Worm (Caenorhabditis elegans): Measurements from ENCODE around the gene srt-70.
A peak's percentile ranks its signal among the peaks of the same experiment; 100 is the strongest.

DNA sequence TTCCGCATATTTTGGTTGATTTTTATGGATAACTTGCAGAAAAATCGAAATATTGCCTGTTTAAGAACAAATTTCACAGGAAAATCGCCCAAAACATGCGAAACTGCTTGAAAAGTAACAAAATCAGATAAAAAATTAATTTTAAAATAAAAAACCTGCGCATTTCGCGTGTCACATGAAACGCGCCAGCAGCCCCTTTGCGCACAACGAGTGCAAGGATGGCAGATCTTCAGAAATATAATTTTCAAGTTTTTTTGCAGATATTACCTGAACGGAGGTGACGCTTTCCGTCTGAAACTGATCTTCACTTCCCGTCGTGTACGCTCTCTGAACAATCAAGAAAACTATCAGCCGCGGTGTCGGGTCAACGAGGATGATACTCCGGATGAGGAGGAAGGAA, 15.6 kb upstream of the srt-70 start:
- TF ChIP-seq sox-4 (tag; optimal IDR thresholded peaks at IDR 0.05) = no peak
- TF ChIP-seq pqm-1 (tag; optimal IDR thresholded peaks at IDR 0.05) = no peak
- no peak for TF ChIP-seq zip-5 (tag; optimal IDR thresholded peaks at IDR 0.05)
- no peak for TF ChIP-seq ceh-6 (GFP tag; optimal IDR thresholded peaks at IDR 0.05)
- TF ChIP-seq hlh-13 (GFP tag; optimal IDR thresholded peaks at IDR 0.05) = no peak
- peak; percentile 48 for TF ChIP-seq unc-42 (tag; optimal IDR thresholded peaks at IDR 0.05)
- TF ChIP-seq ceh-22 (tag; optimal IDR thresholded peaks at IDR 0.05) = no peak
- no peak for TF ChIP-seq ceh-19 (GFP tag; optimal IDR thresholded peaks at IDR 0.05)

All from whole organism, late embryonic.